Fruit fly (Drosophila melanogaster) whole organism, embryonic: ENCODE measurements around the gene Idua.
A peak's percentile ranks its signal among the peaks of the same experiment; 100 is the strongest.

Source experiments
- Bdp1 ChIP-seq: fragments of 200-800 bp; sonication (Bioruptor generic); optimal IDR thresholded peaks from 3 replicates; lab custom pipeline; 2016; ENCODE audit warnings: missing biosample characterization, missing genetic modification characterization
- BtbVII ChIP-seq: fragments of 200-800 bp; sonication (Bioruptor generic); optimal IDR thresholded peaks from 3 replicates; lab custom pipeline; 2017; ENCODE audit warnings: missing biosample characterization, mild to moderate bottlenecking, missing genetic modification characterization
- CG10431 ChIP-seq: fragments of 200-800 bp; sonication (Bioruptor generic); optimal IDR thresholded peaks from 3 replicates; lab custom pipeline; 2018; ENCODE audit warnings: missing biosample characterization, mild to moderate bottlenecking, missing genetic modification characterization
- CG10979 ChIP-seq: fragments of 200-800 bp; sonication (Bioruptor generic); optimal IDR thresholded peaks from 2 replicates; lab custom pipeline; 2018; ENCODE audit warnings: missing biosample characterization, mild to moderate bottlenecking, missing genetic modification characterization, moderate library complexity
- CG11696 ChIP-seq: fragments of 200-800 bp; sonication (Bioruptor generic); IDR thresholded peaks from 2 replicates; pipeline ENCODE4 v1.3.6; 2022; ENCODE audit warnings: missing biosample characterization, missing genetic modification characterization
- CG12104 ChIP-seq: fragments of 200-800 bp; sonication (Bioruptor generic); optimal IDR thresholded peaks from 3 replicates; lab custom pipeline; 2016; ENCODE audit warnings: missing biosample characterization, missing genetic modification characterization
- CG1233 ChIP-seq: fragments of 200-800 bp; sonication (Bioruptor generic); optimal IDR thresholded peaks from 4 replicates; lab custom pipeline; 2018; ENCODE audit warnings: missing biosample characterization, mild to moderate bottlenecking, missing genetic modification characterization
- CG12744 ChIP-seq: fragments of 200-800 bp; sonication (Bioruptor generic); optimal IDR thresholded peaks from 2 replicates; lab custom pipeline; 2016; ENCODE audit warnings: missing biosample characterization, missing genetic modification characterization
- CG13775 ChIP-seq: fragments of 200-800 bp; sonication (Bioruptor generic); optimal IDR thresholded peaks from 3 replicates; lab custom pipeline; 2017; ENCODE audit warnings: missing biosample characterization, mild to moderate bottlenecking, missing genetic modification characterization
- CG16779 ChIP-seq: fragments of 200-800 bp; sonication (Bioruptor generic); IDR thresholded peaks from 2 replicates; pipeline ENCODE4 v1.3.6; 2022; ENCODE audit warnings: missing biosample characterization, missing genetic modification characterization
- CG18476 ChIP-seq: fragments of 200-800 bp; sonication (Bioruptor generic); optimal IDR thresholded peaks from 2 replicates; lab custom pipeline; 2016; ENCODE audit warnings: missing biosample characterization, mild to moderate bottlenecking, missing genetic modification characterization
- CG2199 ChIP-seq: fragments of 200-800 bp; sonication (Bioruptor generic); IDR thresholded peaks from 3 replicates; pipeline ENCODE4 v1.3.6; 2022; ENCODE audit warnings: missing biosample characterization, missing genetic modification characterization
- CG30403 ChIP-seq: fragments of 200-800 bp; sonication (Bioruptor generic); optimal IDR thresholded peaks from 3 replicates; lab custom pipeline; 2016; ENCODE audit warnings: missing biosample characterization, missing genetic modification characterization
- CG30431 ChIP-seq: fragments of 200-800 bp; sonication (Bioruptor generic); optimal IDR thresholded peaks from 2 replicates; lab custom pipeline; 2017; ENCODE audit warnings: missing biosample characterization, missing genetic modification characterization
- CG4424 ChIP-seq: fragments of 200-800 bp; sonication (Bioruptor generic); optimal IDR thresholded peaks from 3 replicates; lab custom pipeline; 2016; ENCODE audit warnings: missing biosample characterization, missing genetic modification characterization
- CG7786 ChIP-seq: fragments of 200-800 bp; sonication (Bioruptor generic); optimal IDR thresholded peaks from 2 replicates; lab custom pipeline; 2016; ENCODE audit warnings: missing biosample characterization, missing genetic modification characterization
- CG9609 ChIP-seq: fragments of 200-800 bp; sonication (Bioruptor generic); optimal IDR thresholded peaks from 3 replicates; lab custom pipeline; 2016; ENCODE audit warnings: missing biosample characterization, missing genetic modification characterization
- CG9876 ChIP-seq: fragments of 200-800 bp; sonication (Bioruptor generic); optimal IDR thresholded peaks from 2 replicates; lab custom pipeline; 2016; ENCODE audit warnings: missing biosample characterization, missing genetic modification characterization
- Dip3 ChIP-seq: fragments of 200-800 bp; sonication (Bioruptor generic); optimal IDR thresholded peaks from 3 replicates; lab custom pipeline; 2016; ENCODE audit warnings: missing biosample characterization, missing genetic modification characterization
- Doc2 ChIP-seq: fragments of 200-800 bp; sonication (Bioruptor generic); IDR thresholded peaks from 2 replicates; pipeline ENCODE4 v1.3.6; 2022; ENCODE audit warnings: missing biosample characterization, missing genetic modification characterization
- Eip74EF ChIP-seq, 2 experiments: fragments of 200-800 bp in 1 of 2; fragments of >200 bp in 1 of 2; sonication (Bioruptor generic) in 1 of 2; optimal IDR thresholded peaks; 2 replicates each; lab custom pipeline; 2017 to 2019; ENCODE audit warnings: missing biosample characterization in 2 of 2, missing genetic modification characterization in 2 of 2, mild to moderate bottlenecking in 1 of 2, moderate library complexity in 1 of 2
- Hand ChIP-seq: fragments of 200-800 bp; sonication (Bioruptor generic); optimal IDR thresholded peaks from 2 replicates; lab custom pipeline; 2017; ENCODE audit warnings: mild to moderate bottlenecking, missing biosample characterization, missing genetic modification reagents, missing genetic modification characterization
- HmgZ ChIP-seq: fragments of 200-800 bp; sonication (Bioruptor generic); optimal IDR thresholded peaks from 2 replicates; lab custom pipeline; 2018; ENCODE audit warnings: missing biosample characterization, mild to moderate bottlenecking, missing genetic modification characterization
- Hr51 ChIP-seq, 2 experiments: fragments of 200-800 bp; sonication (Bioruptor generic); optimal IDR thresholded peaks; 2 replicates in 1 of 2; 3 replicates in 1 of 2; lab custom pipeline; 2016 to 2018; ENCODE audit warnings: missing biosample characterization in 2 of 2, missing genetic modification characterization in 2 of 2, mild to moderate bottlenecking in 1 of 2, moderate library complexity in 1 of 2
- Med ChIP-seq: fragments of 200-800 bp; sonication (Bioruptor generic); peaks from one replicate; lab custom pipeline; 2016; ENCODE audit warnings: missing biosample characterization, missing genetic modification characterization, mild to moderate bottlenecking, inconsistent platforms, moderate library complexity
- Mrtf ChIP-seq: fragments of 200-800 bp; sonication (Bioruptor generic); IDR thresholded peaks from 3 replicates; pipeline ENCODE4 v1.3.6; 2022; ENCODE audit warnings: missing biosample characterization, missing genetic modification characterization
- NC2α ChIP-seq: fragments of 200-800 bp; sonication (Bioruptor generic); optimal IDR thresholded peaks from 2 replicates; lab custom pipeline; 2016; ENCODE audit warnings: missing biosample characterization, missing genetic modification characterization
- Rx ChIP-seq: fragments of 200-800 bp; sonication (Bioruptor generic); IDR thresholded peaks from 2 replicates; pipeline ENCODE4 v1.3.6; 2022; ENCODE audit warnings: missing biosample characterization, missing genetic modification characterization
- Scr ChIP-seq: fragments of 200-800 bp; sonication (Bioruptor generic); IDR thresholded peaks from 2 replicates; pipeline ENCODE4 v1.3.6; 2022; ENCODE audit warnings: missing biosample characterization, missing genetic modification characterization; ENCODE audit not compliant: partially characterized antibody
- Usf ChIP-seq: fragments of 200-800 bp; sonication (Bioruptor generic); optimal IDR thresholded peaks from 2 replicates; lab custom pipeline; 2017; ENCODE audit warnings: missing genotype, missing biosample characterization, missing genetic modification characterization
- Vsx1 ChIP-seq: fragments of 200-800 bp; sonication (Bioruptor generic); optimal IDR thresholded peaks from 2 replicates; lab custom pipeline; 2017; ENCODE audit warnings: missing biosample characterization, mild to moderate bottlenecking, missing genetic modification characterization, missing genetic modification reagents
- ap ChIP-seq: fragments of 200-800 bp; sonication (Bioruptor generic); IDR thresholded peaks from 2 replicates; pipeline ENCODE4 v1.3.6; 2022; ENCODE audit warnings: missing biosample characterization, missing genetic modification characterization
- az2 ChIP-seq: fragments of 200-800 bp; sonication (Bioruptor generic); optimal IDR thresholded peaks from 3 replicates; lab custom pipeline; 2016; ENCODE audit warnings: missing biosample characterization, missing genetic modification characterization
- bcd ChIP-seq: fragments of 200-800 bp; sonication (Bioruptor generic); optimal IDR thresholded peaks from 2 replicates; lab custom pipeline; 2017; ENCODE audit warnings: missing biosample characterization, mild to moderate bottlenecking, missing genetic modification characterization
- crol ChIP-seq: fragments of 200-800 bp; sonication (Bioruptor generic); IDR thresholded peaks from 2 replicates; pipeline ENCODE4 v1.3.6; 2022; ENCODE audit warnings: missing biosample characterization, missing genetic modification characterization
- dati ChIP-seq: fragments of 200-800 bp; sonication (Bioruptor generic); IDR thresholded peaks from 2 replicates; pipeline ENCODE4 v1.3.6; 2022; ENCODE audit warnings: missing biosample characterization, missing genetic modification characterization
- dmrt11E ChIP-seq: fragments of 200-800 bp; sonication (Bioruptor generic); optimal IDR thresholded peaks from 3 replicates; lab custom pipeline; 2018; ENCODE audit warnings: missing biosample characterization, mild to moderate bottlenecking, missing genetic modification characterization, moderate library complexity
- ftz-f1 ChIP-seq: fragments of 200-800 bp; sonication (Bioruptor generic); optimal IDR thresholded peaks from 2 replicates; lab custom pipeline; 2016; ENCODE audit warnings: missing biosample characterization, missing genetic modification characterization
- lbe ChIP-seq: fragments of 200-800 bp; sonication (Bioruptor generic); optimal IDR thresholded peaks from 2 replicates; lab custom pipeline; 2016; ENCODE audit warnings: missing biosample characterization, mild to moderate bottlenecking, missing genetic modification characterization
- mam ChIP-seq: fragments of 200-800 bp; sonication (Bioruptor generic); optimal IDR thresholded peaks from 3 replicates; lab custom pipeline; 2016; ENCODE audit warnings: missing biosample characterization, missing genetic modification characterization
- pb ChIP-seq: fragments of 200-800 bp; sonication (Bioruptor generic); optimal IDR thresholded peaks from 3 replicates; lab custom pipeline; 2016; ENCODE audit warnings: missing biosample characterization, missing genetic modification characterization
- peb ChIP-seq: fragments of 200-800 bp; sonication (Bioruptor generic); IDR thresholded peaks from 2 replicates; pipeline ENCODE4 v1.3.6; 2022; ENCODE audit warnings: missing biosample characterization, missing genetic modification characterization
- pho ChIP-seq: fragments of 200-800 bp; sonication (Bioruptor generic); optimal IDR thresholded peaks from 2 replicates; lab custom pipeline; 2016; ENCODE audit warnings: missing biosample characterization, missing genetic modification characterization
- pros ChIP-seq: fragments of 200-800 bp; sonication (Bioruptor generic); optimal IDR thresholded peaks from 3 replicates; lab custom pipeline; 2019; ENCODE audit warnings: missing biosample characterization, mild to moderate bottlenecking, missing genetic modification characterization, moderate library complexity
- shn ChIP-seq: fragments of 200-800 bp; sonication (Bioruptor generic); optimal IDR thresholded peaks from 3 replicates; lab custom pipeline; 2016; ENCODE audit warnings: missing biosample characterization, missing genetic modification characterization
- sna ChIP-seq: fragments of 200-800 bp; sonication (Bioruptor generic); IDR thresholded peaks from 2 replicates; pipeline ENCODE4 v1.3.6; 2022; ENCODE audit warnings: missing biosample characterization, missing genetic modification characterization; ENCODE audit not compliant: partially characterized antibody
- stwl ChIP-seq: fragments of 200-800 bp; sonication (Bioruptor generic); optimal IDR thresholded peaks from 3 replicates; lab custom pipeline; 2018; ENCODE audit warnings: missing biosample characterization, mild to moderate bottlenecking, missing genetic modification characterization, moderate library complexity
- trem ChIP-seq: fragments of 200-800 bp; optimal IDR thresholded peaks from 3 replicates; lab custom pipeline; 2019; ENCODE audit warnings: missing biosample characterization, mild to moderate bottlenecking, missing genetic modification characterization, moderate library complexity
- trh ChIP-seq: fragments of 200-800 bp; sonication (Bioruptor generic); optimal IDR thresholded peaks from 2 replicates; lab custom pipeline; 2016; ENCODE audit warnings: missing biosample characterization, missing genetic modification characterization
- usp ChIP-seq: fragments of >200 bp; optimal IDR thresholded peaks from 2 replicates; lab custom pipeline; 2017; ENCODE audit warnings: missing biosample characterization, missing genetic modification characterization
- yki ChIP-seq: fragments of >200 bp; optimal IDR thresholded peaks from 3 replicates; lab custom pipeline; 2018

Gene Idua

DNA sequence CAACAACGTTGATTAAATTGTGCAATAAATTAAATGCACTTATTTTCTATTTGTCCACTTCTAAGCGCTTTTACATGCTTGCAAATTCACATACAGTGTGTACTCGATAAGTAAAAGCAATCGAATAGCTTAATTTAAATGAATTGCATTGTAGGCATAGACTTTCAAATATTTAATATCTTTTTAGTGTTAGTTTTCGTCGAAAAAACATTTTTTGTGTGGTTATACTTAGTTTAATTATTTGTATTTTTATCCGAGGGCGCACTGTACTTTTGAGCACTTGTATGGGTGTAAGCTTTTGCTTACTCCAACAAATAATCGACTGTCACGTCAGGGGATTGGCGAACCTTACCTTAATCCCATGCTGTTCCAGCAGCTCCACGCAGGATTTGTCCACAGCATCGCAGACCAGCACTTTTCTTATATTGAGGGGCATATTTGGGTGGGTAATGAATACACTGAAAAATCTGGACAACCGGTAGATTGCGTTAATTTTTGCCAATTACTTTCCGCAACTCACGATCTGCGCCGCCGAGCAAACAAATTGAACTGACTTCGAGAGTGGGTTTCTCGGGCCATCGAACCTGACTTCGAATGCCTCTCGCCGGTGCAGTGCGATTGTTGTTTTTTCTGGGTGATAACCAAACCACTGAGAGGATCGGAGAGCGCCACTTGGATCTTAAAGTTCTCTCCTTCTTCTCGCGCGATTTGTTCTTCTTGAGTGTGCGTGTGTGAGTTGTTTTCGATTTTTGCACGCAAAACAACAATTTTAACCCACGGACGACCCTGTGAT lies 42.5 kb upstream of the Idua start, which contains the start of gene CG6287 (continued):
- TF ChIP-seq CG10431 (no peak), CG12104 (no peak), CG7786 (GFP tag; lab: Kevin White, UChicago) (no peak), pb (GFP tag; lab: Kevin White, UChicago) (no peak), shn (GFP tag; lab: Kevin White, UChicago) (no peak), CG2199 (GFP tag; lab: Robert Waterston, UW) (no peak), dati (no peak), CG18476 (GFP tag; lab: Kevin White, UChicago) (no peak), Mrtf (GFP tag; lab: Robert Waterston, UW) (no peak), stwl (no peak), CG9609 (GFP tag; lab: Kevin White, UChicago) (no peak), crol (no peak), Bdp1 (GFP tag; lab: Kevin White, UChicago) (no peak), lbe (peak; percentile 72), trh (GFP tag; lab: Kevin White, UChicago) (no peak), Eip74EF (GFP tag; optimal IDR thresholded peaks at IDR 0.05; lab: Kevin White, UChicago) (no peak), peb (GFP tag; lab: Robert Waterston, UW) (no peak), Med (peak; percentile 63), HmgZ (tag; lab: Kevin White, UChicago) (no peak), Vsx1 (no peak), Hand (GFP tag; lab: Kevin White, UChicago) (no peak), CG10979 (no peak), CG11696 (GFP tag; lab: Robert Waterston, UW) (no peak), CG12744 (no peak), CG30403 (GFP tag; lab: Kevin White, UChicago) (peak; percentile 18), CG16779 (GFP tag; lab: Robert Waterston, UW) (no peak), Hr51 (GFP tag; optimal IDR thresholded peaks at IDR 0.05; lab: Kevin White, UChicago) (no peak), Rx (GFP tag; lab: Robert Waterston, UW) (no peak), ftz-f1 (GFP tag; lab: Kevin White, UChicago) (no peak), CG13775 (GFP tag; lab: Kevin White, UChicago) (no peak), CG30431 (no peak), pros (GFP tag; lab: Kevin White, UChicago) (no peak), dmrt11E (tag; lab: Kevin White, UChicago) (no peak), bcd (GFP tag; lab: Kevin White, UChicago) (no peak), NC2α (GFP tag; lab: Kevin White, UChicago) (no peak), usp (GFP tag; lab: Kevin White, UChicago) (no peak), Dip3 (GFP tag; lab: Kevin White, UChicago) (peak; percentile 37), trem (tag; lab: Kevin White, UChicago) (no peak), mam (GFP tag; lab: Kevin White, UChicago) (peak; percentile 37), CG4424 (no peak), Scr (GFP tag; lab: Robert Waterston, UW) (no peak), Usf (GFP tag; lab: Kevin White, UChicago) (peak; percentile 12), Doc2 (GFP tag; lab: Robert Waterston, UW) (no peak), ap (GFP tag; lab: Robert Waterston, UW) (no peak), pho (GFP tag; lab: Kevin White, UChicago) (no peak), CG9876 (GFP tag; lab: Kevin White, UChicago) (no peak), az2 (GFP tag; lab: Kevin White, UChicago) (peak; percentile 21), CG1233 (GFP tag; lab: Kevin White, UChicago) (no peak), yki (lab: Kevin White, UChicago) (no peak), BtbVII (GFP tag; lab: Kevin White, UChicago) (no peak), sna (GFP tag; lab: Robert Waterston, UW) (no peak)
